Fruit fly (Drosophila melanogaster) S2 (cell line): Measurements from ENCODE around the gene Surf6.

Source experiments
- CG8478 ChIP-seq: fragments of >200 bp; optimal IDR thresholded peaks from 2 replicates; lab custom pipeline; 2018
- CTCF ChIP-seq, 2 experiments: fragments of >200 bp; optimal IDR thresholded peaks; 2 replicates each; lab custom pipeline; 2018

Gene Surf6

DNA sequence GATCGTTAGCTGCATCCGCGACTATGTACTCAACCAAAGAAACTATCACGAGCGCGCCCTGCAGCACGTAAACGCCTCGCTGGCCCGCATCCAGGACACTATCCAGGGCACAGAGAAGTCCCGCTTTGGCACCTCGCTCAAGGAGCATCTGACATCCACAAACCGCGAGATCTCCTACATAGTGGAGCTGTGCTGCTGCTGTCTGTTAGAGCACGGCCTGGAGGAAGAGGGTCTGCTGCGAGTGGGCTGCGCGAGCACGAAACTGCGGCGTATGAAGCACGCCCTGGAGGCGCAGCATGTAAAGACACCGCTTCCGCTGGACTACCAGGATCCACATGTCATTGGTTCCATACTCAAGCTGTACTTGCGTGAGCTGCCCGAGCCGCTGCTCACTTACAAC is 6.4 kb upstream of the Surf6 start:
- TF ChIP-seq CTCF (optimal IDR thresholded peaks at IDR 0.05; lab: Kevin White, UChicago): no peak
- no peak for TF ChIP-seq CG8478 (lab: Kevin White, UChicago)

DNA sequence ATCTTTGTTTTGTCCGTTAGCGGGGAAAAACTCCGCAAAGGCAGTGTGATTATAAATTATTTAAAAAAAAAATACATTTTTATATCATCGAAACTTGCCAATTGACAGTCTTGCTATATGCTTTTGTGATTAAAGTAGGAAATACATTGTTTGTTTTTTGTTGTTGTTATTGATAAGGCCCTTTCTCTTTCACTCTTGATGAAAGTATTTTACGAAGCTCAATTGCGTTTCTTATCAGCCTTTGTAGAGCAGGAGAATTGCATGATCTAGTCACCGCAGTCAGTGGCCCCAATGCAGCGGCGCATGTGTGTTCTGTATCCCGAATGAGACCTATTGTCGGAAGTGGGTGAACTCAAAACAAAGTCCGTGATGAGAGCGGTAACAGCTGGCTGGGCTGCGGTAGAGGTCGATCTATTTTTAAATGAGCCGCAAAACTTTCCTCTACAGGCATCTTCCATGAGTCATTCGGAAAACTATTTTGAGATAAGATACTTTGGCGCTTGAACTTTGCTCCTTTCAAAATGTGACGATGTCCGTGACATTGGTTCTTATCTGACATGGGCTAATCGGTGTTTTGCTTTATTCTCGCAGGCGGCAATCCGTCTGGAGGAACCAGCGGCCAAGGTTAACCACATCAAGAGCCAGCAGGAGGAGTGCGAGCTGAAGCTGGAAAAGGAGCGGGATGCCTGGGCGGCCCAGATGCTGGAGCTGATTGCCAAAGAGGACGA is 5.8 kb upstream of the Surf6 start:
- TF ChIP-seq CG8478 (lab: Kevin White, UChicago) (no peak), CTCF (optimal IDR thresholded peaks at IDR 0.05; lab: Kevin White, UChicago) (no peak)

DNA sequence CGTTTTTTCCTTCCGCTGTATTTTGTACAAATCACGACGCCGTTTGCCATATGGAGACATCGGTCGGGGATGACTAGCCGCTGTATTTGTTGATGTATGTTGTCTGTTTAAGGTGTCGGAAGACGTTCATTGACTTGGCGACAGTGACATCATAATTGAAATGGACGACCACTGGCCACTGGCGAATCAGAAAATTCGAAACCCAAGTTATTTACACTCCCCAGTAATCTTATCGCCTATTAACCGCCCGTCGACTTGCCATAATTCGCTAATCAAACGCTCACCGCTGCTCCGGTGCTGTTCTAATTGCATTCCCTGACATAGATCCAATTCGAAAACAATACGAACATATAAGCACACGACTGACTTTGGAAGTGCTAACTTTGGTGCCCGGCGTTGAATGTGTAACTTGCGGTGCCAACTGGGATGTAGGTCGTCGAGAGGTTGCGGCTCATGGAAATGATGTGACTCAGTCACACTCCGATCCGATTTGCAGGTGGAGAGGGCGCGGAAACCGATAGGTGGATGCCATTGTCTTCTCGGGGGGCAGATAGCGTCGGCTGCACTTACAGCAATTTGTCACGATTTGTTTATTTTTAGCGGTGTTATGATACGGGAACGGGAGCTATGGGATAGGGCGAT is 5.0 kb upstream of the Surf6 start:
- TF ChIP-seq CTCF (optimal IDR thresholded peaks at IDR 0.05; lab: Kevin White, UChicago): no peak
- no peak for TF ChIP-seq CG8478 (lab: Kevin White, UChicago)

DNA sequence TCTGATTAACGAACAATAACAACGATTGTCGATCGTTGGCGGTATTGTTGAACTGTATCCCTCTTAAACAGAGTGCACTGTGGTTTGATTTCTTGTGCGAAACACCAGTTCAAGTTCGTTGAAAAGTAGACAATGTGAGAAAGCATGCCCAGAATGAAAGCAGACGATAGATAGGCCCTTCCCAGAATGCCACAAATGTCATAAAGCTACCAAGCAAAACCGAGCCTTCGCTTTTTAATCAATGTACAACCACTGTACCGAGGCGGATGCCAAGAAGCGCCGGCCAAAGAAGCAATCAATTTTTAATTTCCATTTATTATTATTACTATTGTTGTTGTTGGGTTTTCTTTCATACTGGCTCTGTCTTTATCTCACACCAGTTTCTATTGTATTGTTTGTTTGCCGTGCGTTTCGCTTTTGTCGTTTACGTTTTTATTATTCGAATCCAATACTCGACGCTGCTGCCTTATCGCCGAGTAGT is 4.2 kb upstream of the Surf6 start:
- TF ChIP-seq CTCF (optimal IDR thresholded peaks at IDR 0.05; lab: Kevin White, UChicago) (no peak), CG8478 (lab: Kevin White, UChicago) (no peak)

DNA sequence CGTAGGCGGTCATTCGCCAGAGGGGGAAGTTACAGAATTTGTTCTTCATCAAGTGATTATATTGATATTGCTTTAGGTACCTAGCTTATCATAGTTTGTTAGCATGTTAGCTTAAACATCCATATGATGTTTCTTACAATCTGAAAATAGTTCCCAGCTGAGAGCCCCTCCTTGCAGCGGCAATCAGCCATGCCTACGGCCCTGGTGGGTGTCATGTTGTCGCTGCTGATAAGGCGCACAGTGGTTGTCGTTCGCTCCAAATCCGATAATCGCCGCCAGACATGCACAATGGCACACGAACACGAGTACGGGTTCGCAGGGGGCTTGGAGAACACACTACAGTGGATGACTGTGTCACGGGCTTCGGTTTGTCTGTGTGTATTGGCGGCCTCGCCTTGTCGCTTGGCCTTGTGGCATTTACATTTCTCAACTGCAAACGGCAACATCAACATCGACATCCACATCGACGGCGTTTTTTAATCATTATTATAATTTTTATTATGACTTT is 1.3 kb upstream of the Surf6 start:
- TF ChIP-seq CTCF (optimal IDR thresholded peaks at IDR 0.05; lab: Kevin White, UChicago) (no peak), CG8478 (lab: Kevin White, UChicago) (no peak)

DNA sequence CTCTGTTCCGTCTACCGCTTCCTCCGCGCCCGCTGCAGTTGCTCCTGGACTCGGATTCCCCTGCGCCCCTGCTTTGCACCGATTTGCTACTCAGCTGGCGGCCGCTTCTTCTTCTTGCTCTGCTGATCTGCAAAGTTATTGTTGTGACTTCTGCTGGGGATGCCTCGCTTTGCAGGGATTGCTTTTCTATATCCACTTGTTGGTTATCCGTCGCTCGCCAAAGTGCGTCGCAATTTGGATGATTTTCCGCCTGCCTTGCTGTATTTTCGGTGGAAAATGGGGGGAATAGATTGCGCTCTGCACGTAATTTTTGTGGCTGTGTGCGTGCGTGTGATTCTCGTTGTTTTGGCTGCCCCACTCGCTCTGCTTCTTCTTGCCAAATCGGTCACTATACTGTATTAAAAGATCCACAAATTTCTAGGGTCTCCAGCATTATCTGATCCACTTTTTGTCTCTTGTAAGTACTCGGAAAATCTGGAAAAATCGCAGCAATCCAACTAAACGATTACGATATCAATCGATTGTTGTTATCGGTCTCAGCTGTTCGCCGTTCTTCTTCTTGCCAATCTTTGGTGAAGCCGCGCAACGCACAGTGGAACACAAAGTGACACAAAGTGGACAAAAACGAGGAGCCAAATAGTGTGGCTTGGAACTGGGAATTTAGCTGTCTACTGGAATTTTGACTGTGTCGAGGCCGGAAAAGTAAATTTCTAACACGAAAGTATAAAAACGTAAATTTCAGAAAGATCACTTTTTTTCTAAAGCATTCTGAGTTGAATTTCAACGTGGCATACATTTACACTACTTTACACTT is 1.5 kb downstream of the Surf6 start, which contains the start of gene ClpX:
Gene ClpX (minus strand): TSS at position 764 of the 814 bp plus-strand sequence.
- no peak for TF ChIP-seq CTCF (optimal IDR thresholded peaks at IDR 0.05; lab: Kevin White, UChicago)
- no peak for TF ChIP-seq CG8478 (lab: Kevin White, UChicago)

DNA sequence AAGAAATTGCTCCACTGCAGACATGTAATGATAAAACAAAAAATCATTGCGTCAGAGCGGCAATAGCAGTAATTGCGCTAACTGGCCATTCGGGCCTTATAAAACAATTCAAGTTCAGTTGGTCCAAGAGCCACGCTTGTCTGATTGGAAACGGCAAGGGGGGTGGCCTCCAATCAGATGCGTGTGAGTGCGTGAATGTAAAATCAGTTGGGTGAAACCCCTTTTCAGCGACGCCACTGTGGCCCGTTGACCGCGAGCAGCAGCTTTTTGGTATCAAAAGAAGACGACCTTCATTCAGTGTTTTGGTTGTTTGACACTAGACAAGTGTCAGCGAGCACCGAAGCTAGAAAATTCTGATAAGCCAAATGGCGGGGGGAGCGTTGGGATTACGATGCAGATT is 2.3 kb downstream of the Surf6 start:
- no peak for TF ChIP-seq CTCF (optimal IDR thresholded peaks at IDR 0.05; lab: Kevin White, UChicago)
- TF ChIP-seq CG8478 (lab: Kevin White, UChicago): no peak

DNA sequence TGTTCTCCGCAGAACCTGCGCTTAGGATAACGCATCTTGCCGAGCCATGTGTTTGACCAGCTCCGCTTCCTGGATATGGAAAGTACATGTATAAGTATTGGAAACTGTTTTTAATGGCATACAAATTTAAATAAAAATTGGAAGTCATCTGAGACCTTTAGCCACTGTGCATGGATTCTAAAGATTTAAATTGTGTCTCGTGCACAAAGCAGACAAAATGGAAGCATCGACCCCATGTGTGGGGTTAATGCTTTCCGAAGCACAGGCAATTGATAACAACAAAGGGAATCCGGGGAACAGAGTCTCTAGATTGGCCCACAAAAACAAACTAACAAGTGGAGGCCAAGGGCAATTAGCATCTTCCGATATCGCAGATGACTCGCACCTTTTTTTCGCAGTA is 2.9 kb downstream of the Surf6 start:
- TF ChIP-seq CG8478 (lab: Kevin White, UChicago) (no peak), CTCF (optimal IDR thresholded peaks at IDR 0.05; lab: Kevin White, UChicago) (no peak)

DNA sequence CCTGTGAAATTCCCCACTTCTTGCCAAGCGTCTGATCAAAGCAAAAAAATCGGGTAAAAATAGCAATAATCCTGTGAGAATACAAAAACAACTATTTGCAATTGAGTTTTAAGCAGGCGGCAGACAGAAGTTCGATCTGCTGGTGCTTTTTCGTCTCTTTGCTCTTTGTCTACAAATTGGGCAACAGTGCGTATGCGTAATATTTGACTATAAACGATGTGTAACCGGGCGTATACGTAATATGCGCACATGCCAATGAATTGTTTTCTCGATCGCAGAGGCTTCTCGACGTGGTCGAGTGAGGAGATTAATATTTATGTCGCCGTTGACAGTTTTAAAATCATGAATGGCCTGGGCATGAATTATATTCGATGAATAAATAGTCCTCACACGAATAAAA is 9.4 kb downstream of the Surf6 start:
- TF ChIP-seq CTCF (optimal IDR thresholded peaks at IDR 0.05; lab: Kevin White, UChicago) (no peak), CG8478 (lab: Kevin White, UChicago) (no peak)

DNA sequence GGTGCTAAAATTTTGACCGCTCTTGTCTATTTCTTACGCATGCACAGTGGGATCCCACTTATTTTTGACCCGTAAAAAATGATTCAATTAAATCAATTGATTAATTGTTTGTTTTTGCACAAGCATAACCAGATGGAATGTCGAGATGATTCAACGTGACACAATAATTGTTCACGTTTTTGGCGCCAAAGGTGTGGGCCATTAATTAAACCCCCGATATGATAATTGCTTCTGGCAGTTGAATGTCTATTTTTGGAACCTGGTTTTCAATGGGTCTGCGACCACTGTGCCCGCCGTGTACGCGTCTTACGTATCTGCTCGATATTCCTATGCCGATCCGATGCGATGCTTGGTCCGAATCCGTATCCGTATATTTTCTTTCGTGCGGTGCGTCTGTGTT is 12.6 kb downstream of the Surf6 start:
- no peak for TF ChIP-seq CTCF (optimal IDR thresholded peaks at IDR 0.05; lab: Kevin White, UChicago)
- TF ChIP-seq CG8478 (lab: Kevin White, UChicago): no peak

DNA sequence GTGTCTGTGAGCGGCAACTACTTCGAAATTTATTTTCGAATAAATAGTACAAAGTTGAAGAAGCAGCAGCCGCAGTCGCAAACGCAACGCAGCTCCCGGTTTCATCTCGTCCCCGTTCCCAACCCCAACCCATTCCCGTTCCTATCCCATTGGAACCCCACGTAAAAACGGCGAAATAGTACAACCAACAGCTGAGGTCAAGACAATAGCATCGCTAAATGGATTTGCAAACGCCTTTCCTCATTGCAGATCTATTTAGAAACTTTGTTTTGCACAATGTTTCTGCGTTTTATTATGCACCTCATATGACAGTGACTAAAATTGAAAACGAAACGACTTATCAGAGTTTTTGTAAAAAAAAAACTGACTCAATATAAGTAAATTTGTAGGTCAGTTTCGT is 13.3 kb downstream of the Surf6 start:
- TF ChIP-seq CTCF (optimal IDR thresholded peaks at IDR 0.05; lab: Kevin White, UChicago) (no peak), CG8478 (lab: Kevin White, UChicago) (no peak)

DNA sequence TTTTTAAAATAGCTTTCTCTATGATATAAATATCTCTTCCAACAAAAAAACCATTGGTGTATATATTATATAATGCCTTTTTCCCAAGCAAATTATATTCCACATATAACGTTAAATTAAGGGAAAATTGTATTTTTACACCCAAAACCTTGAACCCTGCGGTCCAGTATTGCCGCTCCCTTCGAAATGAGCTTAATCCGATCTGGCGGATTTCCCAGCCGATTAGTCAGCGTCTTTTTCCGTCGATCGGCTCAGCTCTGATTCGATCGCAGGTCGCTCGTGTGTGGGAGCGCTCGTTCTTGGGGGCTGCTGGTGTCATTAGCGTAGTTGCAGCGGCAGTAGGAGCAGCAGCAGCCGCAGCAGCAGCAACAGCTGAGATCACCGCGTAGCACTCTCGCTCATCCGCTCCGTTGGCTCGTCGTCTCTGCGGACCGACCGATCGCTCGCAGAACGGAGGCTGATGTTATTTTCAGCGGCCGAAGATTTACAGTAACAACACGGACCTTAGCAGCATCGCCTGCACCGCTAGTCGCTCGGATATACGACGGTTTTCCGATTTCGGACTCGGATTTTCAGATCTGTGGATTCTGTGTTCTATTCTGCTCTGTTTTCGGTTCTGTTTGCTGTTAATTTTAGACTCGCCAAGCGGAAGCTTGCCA is 14.2 kb downstream of the Surf6 start, which contains the start of gene CG4733:
Gene CG4733 (plus strand): TSS at position 350 of the 659 bp plus-strand sequence.
- no peak for TF ChIP-seq CG8478 (lab: Kevin White, UChicago)
- TF ChIP-seq CTCF (optimal IDR thresholded peaks at IDR 0.05; lab: Kevin White, UChicago): no peak

DNA sequence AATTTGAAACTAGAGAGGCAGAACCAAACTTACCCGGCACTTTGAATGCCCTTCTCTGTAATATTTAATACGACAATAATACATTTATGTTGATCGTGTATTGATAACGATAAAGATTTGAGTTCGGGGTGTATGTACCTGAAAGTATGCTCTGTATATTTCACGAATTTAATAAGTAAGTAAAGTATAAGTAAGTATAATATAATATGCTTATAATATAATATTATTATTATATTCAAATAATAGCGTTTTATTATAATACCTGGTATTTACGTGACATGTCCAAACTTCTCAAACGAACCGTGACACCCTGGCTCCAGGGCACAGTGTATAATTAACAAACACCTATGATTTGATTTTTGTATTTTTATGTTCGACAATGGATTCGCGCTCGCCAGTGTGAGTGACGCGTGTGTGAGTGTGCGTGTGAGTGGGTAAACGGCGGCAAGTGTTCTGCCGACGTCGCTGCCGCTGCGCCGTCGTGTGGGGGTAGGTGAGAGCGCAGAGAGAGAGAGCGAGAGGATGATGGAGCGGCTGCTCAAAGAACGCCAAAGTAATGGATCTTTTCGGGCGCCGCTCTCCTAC is 15.0 kb downstream of the Surf6 start:
- TF ChIP-seq CG8478 (lab: Kevin White, UChicago) (no peak), CTCF (optimal IDR thresholded peaks at IDR 0.05; lab: Kevin White, UChicago) (no peak)
